Fruit fly (Drosophila melanogaster) whole organism, embryonic: Measurements from ENCODE around the gene Unc-115b.

ENCODE experiments used
- B-H1 ChIP-seq: fragments of 200-800 bp; sonication (Bioruptor generic); IDR thresholded peaks from 3 replicates; pipeline ENCODE4 v1.3.6; 2022; ENCODE audit warnings: missing biosample characterization, missing genetic modification characterization
- BEAF-32 ChIP-seq: fragments of 200-800 bp; sonication (Bioruptor generic); optimal IDR thresholded peaks from 3 replicates; lab custom pipeline; 2017; ENCODE audit warnings: missing biosample characterization, missing genetic modification characterization, mild to moderate bottlenecking, moderate library complexity, missing genetic modification reagents
- Bdp1 ChIP-seq: fragments of 200-800 bp; sonication (Bioruptor generic); optimal IDR thresholded peaks from 3 replicates; lab custom pipeline; 2016; ENCODE audit warnings: missing biosample characterization, missing genetic modification characterization
- Bteb2 ChIP-seq: fragments of 200-800 bp; sonication (Bioruptor generic); optimal IDR thresholded peaks from 2 replicates; lab custom pipeline; 2016; ENCODE audit warnings: missing biosample characterization, missing genetic modification characterization
- CG11456 ChIP-seq: fragments of 200-800 bp; sonication (Bioruptor generic); IDR thresholded peaks from 3 replicates; pipeline ENCODE4 v1.3.6; 2022; ENCODE audit warnings: missing biosample characterization, missing genetic modification characterization
- CG12155 ChIP-seq: fragments of 200-800 bp; sonication (Bioruptor generic); optimal IDR thresholded peaks from 3 replicates; lab custom pipeline; 2016; ENCODE audit warnings: missing biosample characterization, missing genetic modification characterization
- CG12391 ChIP-seq: fragments of 200-800 bp; sonication (Bioruptor generic); optimal IDR thresholded peaks from 3 replicates; lab custom pipeline; 2018; ENCODE audit warnings: missing biosample characterization, mild to moderate bottlenecking, missing genetic modification characterization, moderate library complexity
- CG13287 ChIP-seq: fragments of 200-800 bp; sonication (Bioruptor generic); IDR thresholded peaks from 2 replicates; pipeline ENCODE4 v1.3.6; 2022; ENCODE audit warnings: missing biosample characterization, missing genetic modification characterization; ENCODE audit not compliant: partially characterized antibody
- CG13296 ChIP-seq: fragments of 200-800 bp; sonication (Bioruptor generic); optimal IDR thresholded peaks from 3 replicates; lab custom pipeline; 2018; ENCODE audit warnings: missing biosample characterization, mild to moderate bottlenecking, missing genetic modification characterization
- CG13894 ChIP-seq: fragments of 200-800 bp; sonication (Bioruptor generic); optimal IDR thresholded peaks from 3 replicates; lab custom pipeline; 2018; ENCODE audit warnings: missing biosample characterization, mild to moderate bottlenecking, missing genetic modification characterization, moderate library complexity
- CG18262 ChIP-seq: fragments of 200-800 bp; optimal IDR thresholded peaks from 3 replicates; lab custom pipeline; 2019; ENCODE audit warnings: missing biosample characterization, mild to moderate bottlenecking, missing genetic modification characterization, moderate library complexity
- CG18619 ChIP-seq: fragments of 200-800 bp; sonication (Bioruptor generic); optimal IDR thresholded peaks from 3 replicates; lab custom pipeline; 2017; ENCODE audit warnings: missing biosample characterization, mild to moderate bottlenecking, missing genetic modification characterization
- CG2202 ChIP-seq: fragments of 200-800 bp; sonication (Bioruptor generic); optimal IDR thresholded peaks from 2 replicates; lab custom pipeline; 2018; ENCODE audit warnings: missing biosample characterization, mild to moderate bottlenecking, missing genetic modification characterization
- CG2678 ChIP-seq: fragments of 200-800 bp; sonication (Bioruptor generic); optimal IDR thresholded peaks from 3 replicates; lab custom pipeline; 2019; ENCODE audit warnings: missing biosample characterization, mild to moderate bottlenecking, missing genetic modification characterization, moderate library complexity
- CG2712 ChIP-seq: fragments of 200-800 bp; optimal IDR thresholded peaks from 3 replicates; lab custom pipeline; 2019; ENCODE audit warnings: missing biosample characterization, mild to moderate bottlenecking, missing genetic modification characterization, moderate library complexity
- CG32532 ChIP-seq: fragments of 200-800 bp; sonication (Bioruptor generic); IDR thresholded peaks from 2 replicates; pipeline ENCODE4 v1.3.6; 2022; ENCODE audit warnings: missing biosample characterization, missing genetic modification characterization
- CG3726 ChIP-seq: fragments of 200-800 bp; sonication (Bioruptor generic); IDR thresholded peaks from 3 replicates; pipeline ENCODE4, ENCODE4 v1.3.6; 2022; ENCODE audit warnings: missing biosample characterization, missing genetic modification characterization
- CG7987 ChIP-seq: fragments of 200-800 bp; sonication (Bioruptor generic); optimal IDR thresholded peaks from 2 replicates; lab custom pipeline; 2018; ENCODE audit warnings: missing biosample characterization, mild to moderate bottlenecking, missing genetic modification characterization, moderate library complexity
- CG8359 ChIP-seq: fragments of 200-800 bp; sonication (Bioruptor generic); optimal IDR thresholded peaks from 2 replicates; lab custom pipeline; 2017; ENCODE audit warnings: missing biosample characterization, mild to moderate bottlenecking, missing genetic modification characterization, borderline replicate concordance
- CG9215 ChIP-seq: fragments of 200-800 bp; sonication (Bioruptor generic); IDR thresholded peaks from 2 replicates; pipeline ENCODE4 v1.3.6; 2022; ENCODE audit warnings: missing biosample characterization, missing genetic modification characterization
- CoRest ChIP-seq: fragments of 200-800 bp; sonication (Bioruptor generic); optimal IDR thresholded peaks from 3 replicates; lab custom pipeline; 2018; ENCODE audit warnings: missing biosample characterization, mild to moderate bottlenecking, missing genetic modification characterization, moderate library complexity
- Elba2 ChIP-seq: fragments of 200-800 bp; sonication (Bioruptor generic); optimal IDR thresholded peaks from 3 replicates; lab custom pipeline; 2016; ENCODE audit warnings: missing biosample characterization, missing genetic modification characterization
- Ets97D ChIP-seq: fragments of 200-800 bp; sonication (Bioruptor generic); optimal IDR thresholded peaks from 3 replicates; lab custom pipeline; 2016; ENCODE audit warnings: missing biosample characterization, missing genetic modification characterization
- GATAe ChIP-seq: fragments of 200-800 bp; sonication (Bioruptor generic); conservative IDR thresholded peaks from 2 replicates; pipeline ENCODE4 v1.3.6; 2022; ENCODE audit warnings: missing biosample characterization, missing genetic modification characterization
- Hr3 ChIP-seq: fragments of 200-800 bp; sonication (Bioruptor generic); optimal IDR thresholded peaks from 3 replicates; lab custom pipeline; 2016; ENCODE audit warnings: missing biosample characterization, missing genetic modification characterization
- MBD-R2 ChIP-seq: fragments of 200-800 bp; sonication (Bioruptor generic); IDR thresholded peaks from 2 replicates; pipeline ENCODE4 v1.3.6; 2022; ENCODE audit warnings: missing biosample characterization, missing genetic modification characterization
- Nf-YA ChIP-seq: fragments of 200-800 bp; sonication (Bioruptor generic); IDR thresholded peaks from 2 replicates; pipeline ENCODE4 v1.3.6; 2022; ENCODE audit warnings: missing biosample characterization, missing genetic modification characterization
- NfI ChIP-seq: fragments of 200-800 bp; sonication (Bioruptor generic); optimal IDR thresholded peaks from 3 replicates; lab custom pipeline; 2018; ENCODE audit warnings: missing biosample characterization, mild to moderate bottlenecking, missing genetic modification characterization, moderate library complexity
- Oaz ChIP-seq: fragments of 200-800 bp; sonication (Bioruptor generic); IDR thresholded peaks from 2 replicates; pipeline ENCODE4 v1.3.6; 2022; ENCODE audit warnings: missing biosample characterization, missing genetic modification characterization
- Oli ChIP-seq: fragments of 200-800 bp; sonication (Bioruptor generic); optimal IDR thresholded peaks from 2 replicates; lab custom pipeline; 2018; ENCODE audit warnings: missing biosample characterization, mild to moderate bottlenecking, missing genetic modification characterization, moderate library complexity
- Sry-δ ChIP-seq: fragments of 200-800 bp; sonication (Bioruptor generic); optimal IDR thresholded peaks from 2 replicates; lab custom pipeline; 2016; ENCODE audit warnings: missing biosample characterization, missing genetic modification characterization
- YL-1 ChIP-seq: fragments of 200-800 bp; sonication (Bioruptor generic); optimal IDR thresholded peaks from 3 replicates; lab custom pipeline; 2017; ENCODE audit warnings: missing biosample characterization, mild to moderate bottlenecking, missing genetic modification characterization
- ab ChIP-seq: fragments of 200-800 bp; sonication (Bioruptor generic); optimal IDR thresholded peaks from 2 replicates; lab custom pipeline; 2016; ENCODE audit warnings: missing biosample characterization, missing genetic modification characterization
- ac ChIP-seq: fragments of 200-800 bp; sonication (Bioruptor generic); optimal IDR thresholded peaks from 3 replicates; lab custom pipeline; 2017; ENCODE audit warnings: missing biosample characterization, mild to moderate bottlenecking, missing genetic modification characterization
- amos ChIP-seq: fragments of 200-800 bp; sonication (Bioruptor generic); IDR thresholded peaks from 2 replicates; pipeline ENCODE4 v1.3.6; 2022; ENCODE audit warnings: missing biosample characterization, missing genetic modification characterization; ENCODE audit not compliant: partially characterized antibody
- chinmo ChIP-seq: fragments of 200-800 bp; sonication (Bioruptor generic); IDR thresholded peaks from 4 replicates; pipeline ENCODE4 v1.3.6; 2022; ENCODE audit warnings: missing biosample characterization, missing genetic modification characterization; ENCODE audit not compliant: partially characterized antibody
- disco-r ChIP-seq: fragments of 200-800 bp; sonication (Bioruptor generic); optimal IDR thresholded peaks from 2 replicates; lab custom pipeline; 2016; ENCODE audit warnings: missing biosample characterization, missing genetic modification characterization
- dmrt11E ChIP-seq: fragments of 200-800 bp; sonication (Bioruptor generic); optimal IDR thresholded peaks from 3 replicates; lab custom pipeline; 2018; ENCODE audit warnings: missing biosample characterization, mild to moderate bottlenecking, missing genetic modification characterization, moderate library complexity
- ewg ChIP-seq: fragments of 200-800 bp; sonication (Bioruptor generic); optimal IDR thresholded peaks from 3 replicates; lab custom pipeline; 2017; ENCODE audit warnings: mild to moderate bottlenecking, missing biosample characterization, missing genetic modification reagents, missing genetic modification characterization
- fu2 ChIP-seq: fragments of 200-800 bp; sonication (Bioruptor generic); optimal IDR thresholded peaks from 2 replicates; lab custom pipeline; 2016; ENCODE audit warnings: missing biosample characterization, missing genetic modification characterization
- gfzf ChIP-seq: fragments of 200-800 bp; sonication (Bioruptor generic); optimal IDR thresholded peaks from 2 replicates; lab custom pipeline; 2016; ENCODE audit warnings: missing biosample characterization, mild to moderate bottlenecking, missing genetic modification characterization, moderate library complexity
- hb ChIP-seq: fragments of 200-800 bp; sonication (Bioruptor generic); IDR thresholded peaks from 3 replicates; pipeline ENCODE4 v1.3.6; 2022; ENCODE audit warnings: missing biosample characterization, missing genetic modification characterization; ENCODE audit not compliant: partially characterized antibody
- ind ChIP-seq: fragments of 200-800 bp; sonication (Bioruptor generic); optimal IDR thresholded peaks from 3 replicates; lab custom pipeline; 2016; ENCODE audit warnings: missing biosample characterization, missing genetic modification characterization
- jing ChIP-seq: fragments of 200-800 bp; sonication (Bioruptor generic); optimal IDR thresholded peaks from 2 replicates; lab custom pipeline; 2018; ENCODE audit warnings: missing biosample characterization, mild to moderate bottlenecking, missing genetic modification characterization
- kay ChIP-seq: fragments of 200-800 bp; sonication (Bioruptor generic); optimal IDR thresholded peaks from 2 replicates; lab custom pipeline; 2016; ENCODE audit warnings: missing biosample characterization, missing genetic modification characterization
- nerfin-2 ChIP-seq: fragments of 200-800 bp; sonication (Bioruptor generic); IDR thresholded peaks from 2 replicates; pipeline ENCODE4 v1.3.6; 2022; ENCODE audit warnings: missing biosample characterization, missing genetic modification characterization; ENCODE audit not compliant: partially characterized antibody
- pho ChIP-seq: fragments of 200-800 bp; sonication (Bioruptor generic); optimal IDR thresholded peaks from 2 replicates; lab custom pipeline; 2016; ENCODE audit warnings: missing biosample characterization, missing genetic modification characterization
- slp2 ChIP-seq: fragments of 200-800 bp; sonication (Bioruptor generic); optimal IDR thresholded peaks from 2 replicates; lab custom pipeline; 2016; ENCODE audit warnings: missing biosample characterization, missing genetic modification characterization
- tll ChIP-seq, 2 experiments: fragments of 200-800 bp in 1 of 2; fragments of >200 bp in 1 of 2; sonication (Bioruptor generic) in 1 of 2; optimal IDR thresholded peaks; 2 replicates each; lab custom pipeline; 2017 to 2019; ENCODE audit warnings: missing biosample characterization in 2 of 2, missing genetic modification characterization in 2 of 2, mild to moderate bottlenecking in 1 of 2, moderate library complexity in 1 of 2

Unc-115b gene

DNA sequence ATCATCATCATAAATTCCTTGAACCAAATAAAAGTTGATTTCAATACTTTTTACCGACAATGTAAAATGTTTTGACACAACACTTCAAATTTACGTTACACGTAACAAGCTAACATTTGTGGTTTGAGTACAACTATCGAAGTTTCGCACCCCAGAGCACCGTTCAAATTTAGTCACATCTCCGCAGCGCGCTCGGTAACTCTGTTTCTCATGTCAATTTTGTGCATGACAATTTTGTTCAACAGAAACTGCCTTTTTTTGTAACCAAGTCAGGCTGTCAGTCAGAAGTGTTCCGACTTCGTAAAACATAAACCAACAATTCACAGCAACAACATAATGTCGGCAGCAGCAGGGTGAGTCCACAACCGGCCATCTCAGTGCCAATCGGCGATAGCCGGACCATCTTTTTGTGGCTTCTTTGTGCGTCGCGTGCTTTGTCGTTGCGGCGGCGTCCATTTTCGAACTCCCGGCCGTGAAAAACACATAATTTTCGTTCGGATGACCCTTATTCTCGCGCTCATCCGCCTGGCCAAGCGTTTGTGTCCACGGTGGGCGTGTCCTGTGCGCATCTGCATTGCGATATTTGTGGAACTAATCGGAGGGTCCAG, 14.7 kb downstream of the Unc-115b start, which contains the start of gene p23 (continued):
- no peak for TF ChIP-seq CG13296 (GFP tag; lab: Kevin White, UChicago)
- TF ChIP-seq Bdp1 (GFP tag; lab: Kevin White, UChicago), result peak; percentile 15
- TF ChIP-seq CG3726 (GFP tag; lab: Robert Waterston, UW), result no peak
- TF ChIP-seq slp2 (GFP tag; lab: Kevin White, UChicago), result no peak
- TF ChIP-seq jing (GFP tag; lab: Kevin White, UChicago), result no peak
- TF ChIP-seq dmrt11E (tag; lab: Kevin White, UChicago), result no peak
- no peak for TF ChIP-seq hb
- TF ChIP-seq Oli, result no peak
- no peak for TF ChIP-seq kay (GFP tag; lab: Kevin White, UChicago)
- TF ChIP-seq CG7987 (GFP tag; lab: Kevin White, UChicago), result peak; percentile 3
- no peak for TF ChIP-seq CG18619
- TF ChIP-seq MBD-R2 (GFP tag; lab: Robert Waterston, UW), result peak; percentile 87
- peak; percentile 33 for TF ChIP-seq disco-r
- TF ChIP-seq Nf-YA (GFP tag; lab: Robert Waterston, UW), result no peak
- TF ChIP-seq Ets97D (GFP tag; lab: Kevin White, UChicago), result peak; percentile 75
- TF ChIP-seq Sry-δ (GFP tag; lab: Kevin White, UChicago), result peak; percentile 58
- TF ChIP-seq NfI (GFP tag; lab: Kevin White, UChicago), result peak; percentile 9
- peak; percentile 24 for TF ChIP-seq pho (GFP tag; lab: Kevin White, UChicago)
- TF ChIP-seq tll (GFP tag; optimal IDR thresholded peaks at IDR 0.05; lab: Kevin White, UChicago), result peak in 1 of 2 experiments; percentile 57
- TF ChIP-seq Hr3 (GFP tag; lab: Kevin White, UChicago), result no peak
- TF ChIP-seq chinmo, result peak; percentile 83; the same call in 1 of the 4 replicates
- TF ChIP-seq CG12155 (GFP tag; lab: Kevin White, UChicago), result peak; percentile 11
- TF ChIP-seq Oaz (GFP tag; lab: Robert Waterston, UW), result no peak
- TF ChIP-seq amos (GFP tag; lab: Robert Waterston, UW), result peak; percentile 73
- no peak for TF ChIP-seq CG8359 (GFP tag; lab: Kevin White, UChicago)
- no peak for TF ChIP-seq ind (GFP tag; lab: Kevin White, UChicago)
- no peak for TF ChIP-seq CG2678 (tag; lab: Kevin White, UChicago)
- peak; percentile 17 for TF ChIP-seq CoRest (tag; lab: Kevin White, UChicago)
- TF ChIP-seq CG32532 (GFP tag; lab: Robert Waterston, UW), result peak; percentile 27; the same call in 1 of the 2 replicates
- TF ChIP-seq gfzf (GFP tag; lab: Kevin White, UChicago), result peak; percentile 98
- 0 out of 2 replicates have a peak, but pooled peaks have one; percentile 50 for TF ChIP-seq nerfin-2 (GFP tag; lab: Robert Waterston, UW)
- TF ChIP-seq B-H1 (GFP tag; lab: Robert Waterston, UW), result no peak
- TF ChIP-seq fu2 (GFP tag; lab: Kevin White, UChicago), result no peak
- TF ChIP-seq CG2202 (tag; lab: Kevin White, UChicago), result no peak
- TF ChIP-seq Bteb2 (GFP tag; lab: Kevin White, UChicago), result no peak
- TF ChIP-seq ac (GFP tag; lab: Kevin White, UChicago), result no peak
- no peak for TF ChIP-seq CG2712 (tag; lab: Kevin White, UChicago)
- peak; percentile 41 for TF ChIP-seq ewg
- TF ChIP-seq CG9215 (GFP tag; lab: Robert Waterston, UW), result no peak
- TF ChIP-seq ab (GFP tag; lab: Kevin White, UChicago), result no peak
- no peak for TF ChIP-seq CG13894 (tag; lab: Kevin White, UChicago)
- no peak for TF ChIP-seq CG11456 (GFP tag; lab: Robert Waterston, UW)
- peak; percentile 30 for TF ChIP-seq CG12391
- peak; percentile 55; the same call in 1 of the 2 replicates for TF ChIP-seq CG13287 (GFP tag; lab: Robert Waterston, UW)
- no peak for TF ChIP-seq GATAe (GFP tag; lab: Robert Waterston, UW)
- peak; percentile 57 for TF ChIP-seq BEAF-32 (GFP tag; lab: Kevin White, UChicago)
- TF ChIP-seq Elba2 (GFP tag; lab: Kevin White, UChicago), result no peak
- TF ChIP-seq CG18262 (tag; lab: Kevin White, UChicago), result no peak
- peak; percentile 84 for TF ChIP-seq YL-1 (GFP tag; lab: Kevin White, UChicago)
